Fruit fly (Drosophila melanogaster) whole organism, embryonic: ENCODE data around the gene CG31816.

Experiments used
- ATbp ChIP-seq: fragments of 200-800 bp; sonication (Bioruptor generic); optimal IDR thresholded peaks from 2 replicates; lab custom pipeline; 2017; ENCODE audit warnings: missing biosample characterization, mild to moderate bottlenecking, missing genetic modification characterization, missing genetic modification reagents
- Abd-B ChIP-seq: fragments of 200-800 bp; sonication (Bioruptor generic); optimal IDR thresholded peaks from 2 replicates; lab custom pipeline; 2018; ENCODE audit warnings: missing biosample characterization, mild to moderate bottlenecking, missing genetic modification characterization, moderate library complexity
- CG11398 ChIP-seq: fragments of 200-800 bp; sonication (Bioruptor generic); optimal IDR thresholded peaks from 2 replicates; lab custom pipeline; 2016; ENCODE audit warnings: missing biosample characterization, missing genetic modification characterization
- CG11723 ChIP-seq: fragments of 200-800 bp; sonication (Bioruptor generic); optimal IDR thresholded peaks from 2 replicates; lab custom pipeline; 2017; ENCODE audit warnings: missing biosample characterization, mild to moderate bottlenecking, missing genetic modification characterization
- CG12744 ChIP-seq: fragments of 200-800 bp; sonication (Bioruptor generic); optimal IDR thresholded peaks from 2 replicates; lab custom pipeline; 2016; ENCODE audit warnings: missing biosample characterization, missing genetic modification characterization
- CG15073 ChIP-seq: fragments of 200-800 bp; sonication (Bioruptor generic); optimal IDR thresholded peaks from 2 replicates; lab custom pipeline; 2016; ENCODE audit warnings: missing biosample characterization, missing genetic modification characterization
- CG1529 ChIP-seq: fragments of 200-800 bp; sonication (Bioruptor generic); optimal IDR thresholded peaks from 3 replicates; lab custom pipeline; 2018; ENCODE audit warnings: missing biosample characterization, missing genetic modification characterization
- CG16815 ChIP-seq: fragments of 200-800 bp; sonication (Bioruptor generic); optimal IDR thresholded peaks from 3 replicates; lab custom pipeline; 2017; ENCODE audit warnings: missing biosample characterization, mild to moderate bottlenecking, missing genetic modification characterization
- CG17359 ChIP-seq: fragments of 200-800 bp; sonication (Bioruptor generic); optimal IDR thresholded peaks from 3 replicates; lab custom pipeline; 2018; ENCODE audit warnings: missing biosample characterization, mild to moderate bottlenecking, missing genetic modification characterization, moderate library complexity
- CG17912 ChIP-seq: fragments of 200-800 bp; sonication (Bioruptor generic); optimal IDR thresholded peaks from 2 replicates; lab custom pipeline; 2018; ENCODE audit warnings: missing biosample characterization, mild to moderate bottlenecking, missing genetic modification characterization
- CG18599 ChIP-seq: fragments of 200-800 bp; sonication (Bioruptor generic); optimal IDR thresholded peaks from 3 replicates; lab custom pipeline; 2017; ENCODE audit warnings: missing biosample characterization, missing genetic modification characterization, mild to moderate bottlenecking, moderate library complexity, missing genetic modification reagents
- CG2712 ChIP-seq: fragments of 200-800 bp; optimal IDR thresholded peaks from 3 replicates; lab custom pipeline; 2019; ENCODE audit warnings: missing biosample characterization, mild to moderate bottlenecking, missing genetic modification characterization, moderate library complexity
- CG30431 ChIP-seq: fragments of 200-800 bp; sonication (Bioruptor generic); optimal IDR thresholded peaks from 2 replicates; lab custom pipeline; 2017; ENCODE audit warnings: missing biosample characterization, missing genetic modification characterization
- CG4282 ChIP-seq: fragments of 200-800 bp; sonication (Bioruptor generic); optimal IDR thresholded peaks from 2 replicates; lab custom pipeline; 2016; ENCODE audit warnings: missing biosample characterization, missing genetic modification characterization
- CG5953 ChIP-seq: fragments of 200-800 bp; sonication (Bioruptor generic); IDR thresholded peaks from 2 replicates; pipeline ENCODE4 v1.3.6; 2022; ENCODE audit warnings: missing biosample characterization, missing genetic modification characterization
- CG6272 ChIP-seq: fragments of 200-800 bp; sonication (Bioruptor generic); IDR thresholded peaks from 2 replicates; pipeline ENCODE4 v1.3.6; 2022; ENCODE audit warnings: missing biosample characterization, missing genetic modification characterization
- CG6791 ChIP-seq: fragments of 200-800 bp; sonication (Bioruptor generic); IDR thresholded peaks from 3 replicates; pipeline ENCODE4 v1.3.6; 2022; ENCODE audit warnings: missing biosample characterization, missing genetic modification characterization; ENCODE audit not compliant: partially characterized antibody
- CG7357 ChIP-seq: fragments of 200-800 bp; sonication (Bioruptor generic); IDR thresholded peaks from 3 replicates; pipeline ENCODE4 v1.3.6; 2022; ENCODE audit warnings: missing biosample characterization, missing genetic modification characterization
- CG7556 ChIP-seq: fragments of 200-800 bp; sonication (Bioruptor generic); optimal IDR thresholded peaks from 2 replicates; lab custom pipeline; 2017; ENCODE audit warnings: missing biosample characterization, mild to moderate bottlenecking, missing genetic modification characterization
- CG8281 ChIP-seq: fragments of 200-800 bp; sonication (Bioruptor generic); optimal IDR thresholded peaks from 2 replicates; lab custom pipeline; 2018; ENCODE audit warnings: missing biosample characterization, mild to moderate bottlenecking, missing genetic modification characterization, moderate library complexity
- CG8478 ChIP-seq: fragments of >200 bp; optimal IDR thresholded peaks from 2 replicates; lab custom pipeline; 2018
- D ChIP-seq, 2 experiments: fragments of 200-800 bp in 1 of 2; fragments of >200 bp in 1 of 2; sonication (Bioruptor generic) in 1 of 2; optimal IDR thresholded peaks; 2 replicates in 1 of 2; 3 replicates in 1 of 2; lab custom pipeline; 2017; ENCODE audit warnings: mild to moderate bottlenecking in 1 of 2, missing biosample characterization in 1 of 2, missing genetic modification characterization in 1 of 2, missing genetic modification reagents in 1 of 2
- Fer2 ChIP-seq: fragments of 200-800 bp; sonication (Bioruptor generic); optimal IDR thresholded peaks from 2 replicates; lab custom pipeline; 2018; ENCODE audit warnings: missing biosample characterization, mild to moderate bottlenecking, missing genetic modification characterization, moderate library complexity
- HLH3B ChIP-seq: fragments of 200-800 bp; sonication (Bioruptor generic); IDR thresholded peaks from 2 replicates; pipeline ENCODE4 v1.3.6; 2022; ENCODE audit warnings: missing biosample characterization, missing genetic modification characterization
- HLH4C ChIP-seq: fragments of 200-800 bp; sonication (Bioruptor generic); IDR thresholded peaks from 3 replicates; pipeline ENCODE4 v1.3.6; 2022; ENCODE audit warnings: missing biosample characterization, missing genetic modification characterization; ENCODE audit not compliant: partially characterized antibody
- Hand ChIP-seq: fragments of 200-800 bp; sonication (Bioruptor generic); optimal IDR thresholded peaks from 2 replicates; lab custom pipeline; 2017; ENCODE audit warnings: mild to moderate bottlenecking, missing biosample characterization, missing genetic modification reagents, missing genetic modification characterization
- Hr51 ChIP-seq, 2 experiments: fragments of 200-800 bp; sonication (Bioruptor generic); optimal IDR thresholded peaks; 2 replicates in 1 of 2; 3 replicates in 1 of 2; lab custom pipeline; 2016 to 2018; ENCODE audit warnings: missing biosample characterization in 2 of 2, missing genetic modification characterization in 2 of 2, mild to moderate bottlenecking in 1 of 2, moderate library complexity in 1 of 2
- Max ChIP-seq: fragments of 200-800 bp; sonication (Bioruptor generic); optimal IDR thresholded peaks from 2 replicates; lab custom pipeline; 2016; ENCODE audit warnings: missing biosample characterization, mild to moderate bottlenecking, missing genetic modification characterization
- Oaz ChIP-seq: fragments of 200-800 bp; sonication (Bioruptor generic); IDR thresholded peaks from 2 replicates; pipeline ENCODE4 v1.3.6; 2022; ENCODE audit warnings: missing biosample characterization, missing genetic modification characterization
- Optix ChIP-seq: fragments of 200-800 bp; sonication (Bioruptor generic); IDR thresholded peaks from 3 replicates; pipeline ENCODE4 v1.3.6; 2022; ENCODE audit warnings: missing biosample characterization, missing genetic modification characterization
- Rfx ChIP-seq: fragments of 200-800 bp; sonication (Bioruptor generic); IDR thresholded peaks from 2 replicates; pipeline ENCODE4 v1.3.6; 2022; ENCODE audit warnings: missing biosample characterization, missing genetic modification characterization
- Spps ChIP-seq: fragments of 200-800 bp; sonication (Bioruptor generic); optimal IDR thresholded peaks from 2 replicates; lab custom pipeline; 2018; ENCODE audit warnings: missing biosample characterization, mild to moderate bottlenecking, missing genetic modification characterization
- Vsx1 ChIP-seq: fragments of 200-800 bp; sonication (Bioruptor generic); optimal IDR thresholded peaks from 2 replicates; lab custom pipeline; 2017; ENCODE audit warnings: missing biosample characterization, mild to moderate bottlenecking, missing genetic modification characterization, missing genetic modification reagents
- bab2 ChIP-seq: fragments of 200-800 bp; sonication (Bioruptor generic); optimal IDR thresholded peaks from 2 replicates; lab custom pipeline; 2016; ENCODE audit warnings: missing biosample characterization, missing genetic modification characterization
- bbx ChIP-seq: fragments of 200-800 bp; sonication (Bioruptor generic); IDR thresholded peaks from 2 replicates; pipeline ENCODE4 v1.3.6; 2022; ENCODE audit warnings: missing biosample characterization, missing genetic modification characterization; ENCODE audit not compliant: partially characterized antibody
- btn ChIP-seq: fragments of 200-800 bp; sonication (Bioruptor generic); optimal IDR thresholded peaks from 2 replicates; lab custom pipeline; 2016; ENCODE audit warnings: missing biosample characterization, missing genetic modification characterization
- crc ChIP-seq: fragments of 200-800 bp; sonication (Bioruptor generic); optimal IDR thresholded peaks from 2 replicates; lab custom pipeline; 2016; ENCODE audit warnings: missing biosample characterization, missing genetic modification characterization
- lola ChIP-seq, 3 experiments: fragments of >200 bp in 2 of 3; fragments of 200-800 bp in 1 of 3; sonication (Bioruptor generic) in 1 of 3; optimal IDR thresholded peaks; 2 replicates each; lab custom pipeline; 2017 to 2019; ENCODE audit warnings: missing biosample characterization in 3 of 3, missing genetic modification characterization in 3 of 3, mild to moderate bottlenecking in 1 of 3, moderate library complexity in 1 of 3
- maf-S ChIP-seq: fragments of 200-800 bp; sonication (Bioruptor generic); optimal IDR thresholded peaks from 2 replicates; lab custom pipeline; 2016; ENCODE audit warnings: missing biosample characterization, missing genetic modification characterization
- odd ChIP-seq: fragments of 200-800 bp; sonication (Bioruptor generic); optimal IDR thresholded peaks from 2 replicates; lab custom pipeline; 2017; ENCODE audit warnings: missing biosample characterization, mild to moderate bottlenecking, missing genetic modification characterization
- otp ChIP-seq: fragments of 200-800 bp; sonication (Bioruptor generic); IDR thresholded peaks from 3 replicates; pipeline ENCODE4, ENCODE4 v1.3.6; 2022; ENCODE audit warnings: missing biosample characterization, missing genetic modification characterization
- psq ChIP-seq: fragments of 200-800 bp; sonication (Bioruptor generic); optimal IDR thresholded peaks from 2 replicates; lab custom pipeline; 2017; ENCODE audit warnings: missing biosample characterization, missing genetic modification characterization
- rib ChIP-seq: fragments of 200-800 bp; sonication (Bioruptor generic); IDR thresholded peaks from 2 replicates; pipeline ENCODE4 v1.3.6; 2022; ENCODE audit warnings: missing biosample characterization, missing genetic modification characterization
- sna ChIP-seq: fragments of 200-800 bp; sonication (Bioruptor generic); IDR thresholded peaks from 2 replicates; pipeline ENCODE4 v1.3.6; 2022; ENCODE audit warnings: missing biosample characterization, missing genetic modification characterization; ENCODE audit not compliant: partially characterized antibody
- tup ChIP-seq: fragments of 200-800 bp; sonication (Bioruptor generic); optimal IDR thresholded peaks from 2 replicates; lab custom pipeline; 2016; ENCODE audit warnings: missing biosample characterization, mild to moderate bottlenecking, missing genetic modification characterization, moderate library complexity
- twi ChIP-seq: fragments of 200-800 bp; optimal IDR thresholded peaks from 2 replicates; lab custom pipeline; 2019; ENCODE audit warnings: missing biosample characterization, mild to moderate bottlenecking, missing genetic modification characterization, moderate library complexity
- z ChIP-seq: fragments of 200-800 bp; sonication (Bioruptor generic); IDR thresholded peaks from 3 replicates; pipeline ENCODE4 v1.3.6; 2022; ENCODE audit warnings: missing biosample characterization, missing genetic modification characterization

Gene CG31816

dm6 chr2L:16532702-16533385 lies 9.5 kb upstream of the CG31816 start, which contains the start of gene CG5953 (continued):
- TF ChIP-seq CG7556 (peak; percentile 98), crc (GFP tag; lab: Kevin White, UChicago) (peak; percentile 89), bbx (GFP tag; lab: Robert Waterston, UW) (peak; percentile 69; the same call in 1 of the 2 replicates), CG1529 (GFP tag; lab: Kevin White, UChicago) (peak; percentile 95), twi (tag; lab: Kevin White, UChicago) (peak; percentile 87), CG8281 (peak; percentile 89), D (optimal IDR thresholded peaks at IDR 0.05; lab: Kevin White, UChicago) (no peak), D (GFP tag; optimal IDR thresholded peaks at IDR 0.05; lab: Kevin White, UChicago) (peak; percentile 95), bab2 (peak; percentile 95), ATbp (peak; percentile 97), CG6272 (GFP tag; lab: Robert Waterston, UW) (peak; percentile 94), CG11723 (GFP tag; lab: Kevin White, UChicago) (peak; percentile 94), Abd-B (GFP tag; lab: Kevin White, UChicago) (peak; percentile 92), btn (GFP tag; lab: Kevin White, UChicago) (peak; percentile 72), CG7357 (GFP tag; lab: Robert Waterston, UW) (peak; percentile 92), Rfx (GFP tag; lab: Robert Waterston, UW) (peak; percentile 97), Optix (GFP tag; lab: Robert Waterston, UW) (peak; percentile 83), CG18599 (GFP tag; lab: Kevin White, UChicago) (peak; percentile 99), odd (peak; percentile 95), CG16815 (peak; percentile 95), CG17359 (peak; percentile 97), HLH3B (GFP tag; lab: Robert Waterston, UW) (peak; percentile 97), CG2712 (tag; lab: Kevin White, UChicago) (peak; percentile 97), lola (GFP tag; optimal IDR thresholded peaks at IDR 0.05; lab: Kevin White, UChicago) (peak in 1 of 3 experiments; percentile 95), CG5953 (GFP tag; lab: Robert Waterston, UW) (peak; percentile 92), CG12744 (GFP tag; lab: Kevin White, UChicago) (peak; percentile 91), Max (GFP tag; lab: Kevin White, UChicago) (peak; percentile 91), maf-S (peak; percentile 91), Fer2 (tag; lab: Kevin White, UChicago) (peak; percentile 92), z (GFP tag; lab: Robert Waterston, UW) (peak; percentile 67), tup (GFP tag; lab: Kevin White, UChicago) (peak; percentile 88), Spps (tag; lab: Kevin White, UChicago) (peak; percentile 95), CG8478 (lab: Kevin White, UChicago) (no peak), Vsx1 (GFP tag; lab: Kevin White, UChicago) (peak; percentile 90), CG4282 (GFP tag; lab: Kevin White, UChicago) (peak; percentile 76), CG15073 (GFP tag; lab: Kevin White, UChicago) (peak; percentile 68), sna (GFP tag; lab: Robert Waterston, UW) (peak; percentile 40; the same call in 1 of the 2 replicates), CG17912 (no peak), CG11398 (peak; percentile 83), psq (no peak), Hr51 (GFP tag; optimal IDR thresholded peaks at IDR 0.05; lab: Kevin White, UChicago) (peak; percentile 92 to 98), CG30431 (GFP tag; lab: Kevin White, UChicago) (peak; percentile 94), otp (GFP tag; lab: Robert Waterston, UW) (peak; percentile 82), CG6791 (GFP tag; lab: Robert Waterston, UW) (no peak; the same call in 2 of the 3 replicates), Oaz (GFP tag; lab: Robert Waterston, UW) (peak; percentile 91), Hand (GFP tag; lab: Kevin White, UChicago) (peak; percentile 97), HLH4C (GFP tag; lab: Robert Waterston, UW) (no peak; the same call in 2 of the 3 replicates), rib (GFP tag; lab: Robert Waterston, UW) (no peak; the same call in none of the 2 replicates)
